Fruit fly (Drosophila melanogaster) whole organism, prepupa: ENCODE measurements around the gene ind.

Experiments
- Blimp-1 ChIP-seq: fragments of 200-800 bp; sonication (Bioruptor generic); optimal IDR thresholded peaks from 3 replicates; lab custom pipeline; 2017; ENCODE audit warnings: missing biosample characterization, missing genetic modification characterization, mild to moderate bottlenecking, moderate library complexity, missing genetic modification reagents
- CG11762 ChIP-seq: fragments of 200-800 bp; sonication (Bioruptor generic); optimal IDR thresholded peaks from 3 replicates; lab custom pipeline; 2016; ENCODE audit warnings: missing biosample characterization, missing genetic modification characterization; ENCODE audit not compliant: insufficient read depth
- CG16779 ChIP-seq: fragments of 200-800 bp; sonication (Bioruptor generic); optimal IDR thresholded peaks from 3 replicates; lab custom pipeline; 2017; ENCODE audit warnings: missing biosample characterization, mild to moderate bottlenecking, missing genetic modification characterization
- CG3032 ChIP-seq: fragments of 200-800 bp; optimal IDR thresholded peaks from 2 replicates; lab custom pipeline; 2019; ENCODE audit warnings: missing biosample characterization, mild to moderate bottlenecking, missing genetic modification characterization, moderate library complexity
- CG32006 ChIP-seq: fragments of 200-800 bp; sonication (Bioruptor generic); optimal IDR thresholded peaks from 3 replicates; lab custom pipeline; 2017; ENCODE audit warnings: missing biosample characterization, mild to moderate bottlenecking, missing genetic modification characterization
- CG3919 ChIP-seq: fragments of 200-800 bp; sonication (Bioruptor generic); optimal IDR thresholded peaks from 3 replicates; lab custom pipeline; 2016; ENCODE audit warnings: missing biosample characterization, missing genetic modification characterization
- CG6808 ChIP-seq: fragments of 200-800 bp; sonication (Bioruptor generic); optimal IDR thresholded peaks from 3 replicates; lab custom pipeline; 2017; ENCODE audit warnings: missing biosample characterization, missing genetic modification characterization, mild to moderate bottlenecking, moderate library complexity, missing genetic modification reagents
- CG6854 ChIP-seq: fragments of 200-800 bp; sonication (Bioruptor generic); optimal IDR thresholded peaks from 2 replicates; lab custom pipeline; 2017; ENCODE audit warnings: missing biosample characterization, mild to moderate bottlenecking, missing genetic modification characterization
- CG8319 ChIP-seq: fragments of 200-800 bp; sonication (Bioruptor generic); optimal IDR thresholded peaks from 3 replicates; lab custom pipeline; 2016; ENCODE audit warnings: missing biosample characterization, missing genetic modification characterization
- Gug ChIP-seq: fragments of 200-800 bp; sonication (Bioruptor generic); IDR thresholded peaks from 2 replicates; pipeline ENCODE4 v1.3.6; 2022; ENCODE audit warnings: missing biosample characterization, missing genetic modification characterization
- Hr39 ChIP-seq: fragments of 200-800 bp; sonication (Bioruptor generic); optimal IDR thresholded peaks from 2 replicates; lab custom pipeline; 2016; ENCODE audit warnings: missing biosample characterization, missing genetic modification characterization
- Smox ChIP-seq: fragments of 200-800 bp; sonication (Bioruptor generic); optimal IDR thresholded peaks from 3 replicates; lab custom pipeline; 2016; ENCODE audit warnings: missing biosample characterization, missing genetic modification characterization
- Sox102F ChIP-seq: fragments of 200-800 bp; sonication (Bioruptor generic); optimal IDR thresholded peaks from 2 replicates; lab custom pipeline; 2016; ENCODE audit warnings: missing biosample characterization, mild to moderate bottlenecking, missing genetic modification characterization
- cyc ChIP-seq: fragments of 200-800 bp; sonication (Bioruptor generic); optimal IDR thresholded peaks from 3 replicates; lab custom pipeline; 2016; ENCODE audit warnings: missing biosample characterization, missing genetic modification characterization

dm6 chr3L:15079278-15079677 lies 35.6 kb upstream of the ind start:
- no peak for TF ChIP-seq cyc
- no peak for TF ChIP-seq Blimp-1 (GFP tag; lab: Kevin White, UChicago)
- no peak for TF ChIP-seq CG6854 (GFP tag; lab: Kevin White, UChicago)
- TF ChIP-seq Gug (GFP tag; lab: Robert Waterston, UW) = no peak
- no peak for TF ChIP-seq CG32006 (GFP tag; lab: Kevin White, UChicago)
- no peak for TF ChIP-seq CG11762 (GFP tag; lab: Kevin White, UChicago)
- TF ChIP-seq CG6808 (GFP tag; lab: Kevin White, UChicago) = no peak
- TF ChIP-seq CG3919 (GFP tag; lab: Kevin White, UChicago) = peak; percentile 12
- no peak for TF ChIP-seq Smox (GFP tag; lab: Kevin White, UChicago)
- TF ChIP-seq CG16779 (tag; lab: Kevin White, UChicago) = no peak
- no peak for TF ChIP-seq Sox102F (GFP tag; lab: Kevin White, UChicago)
- TF ChIP-seq CG8319 = no peak
- TF ChIP-seq CG3032 (tag; lab: Kevin White, UChicago) = no peak
- TF ChIP-seq Hr39 (GFP tag; lab: Kevin White, UChicago) = no peak
